Worm (Caenorhabditis elegans): ENCODE measurements around the gene flp-4.
A peak's percentile ranks its signal among the peaks of the same experiment; 100 is the strongest.
"Not testable (repeated sequence)": the region's sequence is repeated elsewhere in the genome, so short reads cannot be mapped to it uniquely, and the experiment has no call there.

Gene flp-4

ce11 chrII:10048568-10048967 lies at the start of gene flp-4:
flp-4 (plus strand) TSS chrII:10048868.
- TF ChIP-seq nhr-11 (tag; optimal IDR thresholded peaks at IDR 0.05) (no peak), mdl-1 (tag; optimal IDR thresholded peaks at IDR 0.05) (no peak), nhr-25 (tag; optimal IDR thresholded peaks at IDR 0.05) (no peak), sma-3 (GFP tag; optimal IDR thresholded peaks at IDR 0.05) (no peak), mbf-1 (tag; optimal IDR thresholded peaks at IDR 0.05) (no peak), sma-9 (GFP tag; optimal IDR thresholded peaks at IDR 0.05) (no peak), sma-9 (tag; optimal IDR thresholded peaks at IDR 0.05) (no peak), nhr-21 (tag; optimal IDR thresholded peaks at IDR 0.05) (no peak), skn-1 (tag; optimal IDR thresholded peaks at IDR 0.05) (no peak)

ce11 chrII:10001065-10001464 lies 47.6 kb upstream of the flp-4 start, which contains the start of gene nlt-1:
nlt-1 (minus strand) TSS chrII:10001142.
- TF ChIP-seq mbf-1 (tag; optimal IDR thresholded peaks at IDR 0.05) (no peak), sma-9 (GFP tag; optimal IDR thresholded peaks at IDR 0.05) (peak; percentile 40), sma-9 (tag; optimal IDR thresholded peaks at IDR 0.05) (no peak), crh-2 (tag; optimal IDR thresholded peaks at IDR 0.05) (peak; percentile 46), nhr-10 (tag; optimal IDR thresholded peaks at IDR 0.05) (no peak), lin-39 (tag; optimal IDR thresholded peaks at IDR 0.05) (no peak), nhr-25 (tag; optimal IDR thresholded peaks at IDR 0.05) (no peak), elt-1 (tag; optimal IDR thresholded peaks at IDR 0.05) (no peak), ZK546.5 (tag; optimal IDR thresholded peaks at IDR 0.05) (no peak), nhr-12 (tag; optimal IDR thresholded peaks at IDR 0.05) (no peak), nhr-6 (tag; optimal IDR thresholded peaks at IDR 0.05) (no peak), gmeb-1 (tag; optimal IDR thresholded peaks at IDR 0.05) (peak; percentile 60), lsy-2 (tag; optimal IDR thresholded peaks at IDR 0.05) (no peak), egl-27 (tag; optimal IDR thresholded peaks at IDR 0.05) (peak; percentile 5), ztf-1 (GFP tag; conservative IDR thresholded peaks at IDR 0.05) (no peak), sem-4 (tag; optimal IDR thresholded peaks at IDR 0.05) (no peak), mab-5 (tag; optimal IDR thresholded peaks at IDR 0.05) (no peak), ceh-82 (tag; optimal IDR thresholded peaks at IDR 0.05) (no peak), sma-3 (GFP tag; optimal IDR thresholded peaks at IDR 0.05) (no peak), F13H6.1 (tag; optimal IDR thresholded peaks at IDR 0.05) (peak; percentile 58), unc-39 (tag; optimal IDR thresholded peaks at IDR 0.05) (no peak), fos-1 (tag; optimal IDR thresholded peaks at IDR 0.05) (peak; percentile 88), ztf-4 (tag; optimal IDR thresholded peaks at IDR 0.05) (no peak), mdl-1 (tag; optimal IDR thresholded peaks at IDR 0.05) (no peak), ztf-11 (tag; optimal IDR thresholded peaks at IDR 0.05) (no peak)

- TF ChIP-seq nhr-77 (tag; optimal IDR thresholded peaks at IDR 0.05) = no peak
- no peak for TF ChIP-seq elt-1 (tag; optimal IDR thresholded peaks at IDR 0.05)
- no peak for TF ChIP-seq sma-9 (GFP tag; optimal IDR thresholded peaks at IDR 0.05)
- no peak for TF ChIP-seq sma-9 (tag; optimal IDR thresholded peaks at IDR 0.05)
- TF ChIP-seq lin-11 (tag; optimal IDR thresholded peaks at IDR 0.05) = no peak
- no peak for TF ChIP-seq C34F6.9 (tag; optimal IDR thresholded peaks at IDR 0.05)
- TF ChIP-seq ceh-16 (tag; optimal IDR thresholded peaks at IDR 0.05) = no peak
- no peak for TF ChIP-seq aly-2 (tag; optimal IDR thresholded peaks at IDR 0.05)
- no peak for TF ChIP-seq ztf-1 (GFP tag; conservative IDR thresholded peaks at IDR 0.05)
- TF ChIP-seq nhr-6 (tag; optimal IDR thresholded peaks at IDR 0.05) = no peak
- no peak for TF ChIP-seq nhr-237 (tag; optimal IDR thresholded peaks at IDR 0.05)
- no peak for TF ChIP-seq nhr-10 (tag; optimal IDR thresholded peaks at IDR 0.05)
- TF ChIP-seq crh-2 (tag; optimal IDR thresholded peaks at IDR 0.05) = no peak
- no peak for TF ChIP-seq nhr-21 (tag; optimal IDR thresholded peaks at IDR 0.05)
- no peak for TF ChIP-seq lin-39 (tag; optimal IDR thresholded peaks at IDR 0.05)
- TF ChIP-seq mab-5 (tag; optimal IDR thresholded peaks at IDR 0.05) = no peak
- no peak for TF ChIP-seq ztf-11 (tag; optimal IDR thresholded peaks at IDR 0.05)
- no peak for TF ChIP-seq R02D3.7 (tag; optimal IDR thresholded peaks at IDR 0.05)
- TF ChIP-seq gmeb-1 (tag; optimal IDR thresholded peaks at IDR 0.05) = no peak
- no peak for TF ChIP-seq sma-3 (GFP tag; optimal IDR thresholded peaks at IDR 0.05)
Measured at ce11 chrII:10001546-10001945, 47.1 kb upstream of the flp-4 start, which contains the start of gene ZK892.3. ZK892.3 (plus strand) TSS chrII:10001846.

- not testable (repeated sequence) for TF ChIP-seq ama-1 (optimal IDR thresholded peaks at IDR 0.05); C34F6.9 (tag; optimal IDR thresholded peaks at IDR 0.05); ztf-4 (tag; optimal IDR thresholded peaks at IDR 0.05)
Measured at ce11 chrII:10006266-10006665, 42.4 kb upstream of the flp-4 start, which contains the start of gene ZK892.4. ZK892.4 (plus strand) TSS chrII:10006566.

- TF ChIP-seq aly-2 (tag; optimal IDR thresholded peaks at IDR 0.05) (no peak), nhr-10 (tag; optimal IDR thresholded peaks at IDR 0.05) (no peak), R02D3.7 (tag; optimal IDR thresholded peaks at IDR 0.05) (no peak)
Measured at ce11 chrII:10007917-10008316, 40.8 kb upstream of the flp-4 start, which contains the start of gene ZK892.5. ZK892.5 (plus strand) TSS chrII:10008217.

Measured in whole organism, L2 larva.